Worm (Caenorhabditis elegans): Measurements from ENCODE around the gene ZK813.5.

Gene ZK813.5

DNA sequence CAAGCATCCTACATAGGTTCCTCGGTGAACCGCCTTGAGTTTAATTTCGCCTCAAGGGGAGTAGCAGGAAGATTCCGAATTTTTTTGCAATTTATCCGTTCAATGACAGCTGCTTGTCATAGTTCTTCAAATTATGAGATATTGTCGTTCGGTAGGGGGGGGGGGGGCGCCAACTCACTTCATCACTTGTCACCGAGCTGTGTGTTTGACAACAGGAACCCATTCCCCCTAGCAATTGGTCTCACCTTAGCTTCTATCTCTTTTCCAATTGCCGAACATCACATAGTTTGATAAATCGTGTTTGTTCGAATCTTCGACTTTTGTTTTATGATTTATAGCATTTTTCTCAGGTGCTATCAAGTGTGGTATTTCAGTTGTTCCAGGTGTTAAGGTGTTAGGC lies 43.6 kb upstream of the ZK813.5 start:
- TF ChIP-seq ceh-90 (tag; optimal IDR thresholded peaks at IDR 0.05) (no peak), nhr-11 (tag; optimal IDR thresholded peaks at IDR 0.05) (no peak), snpc-4 (tag; optimal IDR thresholded peaks at IDR 0.05) (no peak), ceh-63 (GFP tag; optimal IDR thresholded peaks at IDR 0.05) (no peak), aly-2 (tag; optimal IDR thresholded peaks at IDR 0.05) (no peak), hpl-2 (GFP tag; optimal IDR thresholded peaks at IDR 0.05) (no peak), nhr-19 (GFP tag; conservative IDR thresholded peaks at IDR 0.05) (no peak), fos-1 (tag; optimal IDR thresholded peaks at IDR 0.05) (no peak), pag-3 (tag; optimal IDR thresholded peaks at IDR 0.05; ENCODE audit: borderline replicate concordance, insufficient read depth) (no peak), mdl-1 (tag; optimal IDR thresholded peaks at IDR 0.05) (no peak)

DNA sequence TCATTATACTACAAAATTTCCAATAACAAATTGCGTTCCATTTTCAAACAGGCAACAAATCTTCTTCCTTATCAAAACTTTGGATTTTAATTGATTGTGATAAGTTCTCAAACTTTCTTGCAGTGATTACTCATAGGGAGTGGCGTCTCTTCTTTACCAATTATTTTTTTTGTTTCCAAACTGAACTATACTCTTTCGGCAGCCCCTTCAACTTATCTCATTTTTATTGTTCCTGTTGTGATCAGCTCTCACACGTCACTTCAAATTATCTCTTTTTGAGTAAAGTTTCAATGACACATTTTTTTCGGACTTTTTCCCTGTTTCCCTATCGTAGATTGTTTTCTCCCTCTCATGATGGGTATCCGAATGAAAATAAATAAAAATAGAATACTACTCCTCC lies 41.4 kb upstream of the ZK813.5 start:
- TF ChIP-seq lin-14 (GFP tag; optimal IDR thresholded peaks at IDR 0.05) (peak; percentile 4), pqm-1 (tag; optimal IDR thresholded peaks at IDR 0.05) (no peak), hpl-2 (GFP tag; optimal IDR thresholded peaks at IDR 0.05) (no peak), nhr-84 (tag; optimal IDR thresholded peaks at IDR 0.05) (no peak), ces-1 (GFP tag; optimal IDR thresholded peaks at IDR 0.05) (no peak), C04F5.9 (tag; optimal IDR thresholded peaks at IDR 0.05) (no peak), zag-1 (tag; optimal IDR thresholded peaks at IDR 0.05) (no peak), nhr-47 (tag; optimal IDR thresholded peaks at IDR 0.05) (no peak), pag-3 (tag; optimal IDR thresholded peaks at IDR 0.05; ENCODE audit: borderline replicate concordance, insufficient read depth) (no peak), ztf-4 (tag; optimal IDR thresholded peaks at IDR 0.05) (no peak), aha-1 (tag; optimal IDR thresholded peaks at IDR 0.05) (no peak), xbp-1 (tag; optimal IDR thresholded peaks at IDR 0.05) (no peak), nhr-76 (tag; optimal IDR thresholded peaks at IDR 0.05) (no peak), lin-35 (GFP tag; optimal IDR thresholded peaks at IDR 0.05) (no peak), mdl-1 (tag; optimal IDR thresholded peaks at IDR 0.05) (no peak), irx-1 (tag; optimal IDR thresholded peaks at IDR 0.05) (no peak), ztf-11 (tag; optimal IDR thresholded peaks at IDR 0.05) (no peak), fos-1 (tag; optimal IDR thresholded peaks at IDR 0.05) (no peak), tbx-2 (tag; optimal IDR thresholded peaks at IDR 0.05) (peak; percentile 44), nhr-237 (tag; optimal IDR thresholded peaks at IDR 0.05) (no peak), elt-3 (tag; optimal IDR thresholded peaks at IDR 0.05) (peak in 4 of 6 experiments; percentile 21 to 44 (median 36)), lsy-2 (tag; optimal IDR thresholded peaks at IDR 0.05) (no peak), unc-30 (tag; optimal IDR thresholded peaks at IDR 0.05) (no peak), ets-5 (GFP tag; IDR thresholded peaks at IDR 0.05) (no peak), ama-1 (optimal IDR thresholded peaks at IDR 0.05) (no peak), F16B12.6 (tag; optimal IDR thresholded peaks at IDR 0.05) (no peak), nhr-19 (GFP tag; conservative IDR thresholded peaks at IDR 0.05) (no peak), lir-3 (tag; optimal IDR thresholded peaks at IDR 0.05; ENCODE audit: poor library complexity) (no peak), nhr-71 (tag; optimal IDR thresholded peaks at IDR 0.05) (peak; percentile 26), jun-1 (tag; optimal IDR thresholded peaks at IDR 0.05) (no peak), unc-130 (tag; optimal IDR thresholded peaks at IDR 0.05) (no peak), hlh-17 (GFP tag; optimal IDR thresholded peaks at IDR 0.05; ENCODE audit: borderline replicate concordance) (no peak), elt-2 (tag; optimal IDR thresholded peaks at IDR 0.05) (no peak), skn-1 (tag; optimal IDR thresholded peaks at IDR 0.05) (no peak), unc-62 (GFP tag; optimal IDR thresholded peaks at IDR 0.05) (no peak), zip-4 (GFP tag; optimal IDR thresholded peaks at IDR 0.05) (no peak), ceh-8 (GFP tag; optimal IDR thresholded peaks at IDR 0.05) (no peak), ceh-82 (tag; optimal IDR thresholded peaks at IDR 0.05) (no peak), Y116A8C.19 (tag; optimal IDR thresholded peaks at IDR 0.05; ENCODE audit: borderline replicate concordance) (no peak), C34B4.2 (tag; optimal IDR thresholded peaks at IDR 0.05) (no peak), ceh-90 (tag; optimal IDR thresholded peaks at IDR 0.05) (no peak), isw-1 (GFP tag; IDR thresholded peaks at IDR 0.05) (no peak), unc-98 (GFP tag; IDR thresholded peaks at IDR 0.05) (no peak), nhr-28 (tag; optimal IDR thresholded peaks at IDR 0.05) (no peak), snpc-4 (tag; optimal IDR thresholded peaks at IDR 0.05) (no peak), snu-23 (GFP tag; optimal IDR thresholded peaks at IDR 0.05) (peak; percentile 7), dpl-1 (GFP tag; optimal IDR thresholded peaks at IDR 0.05) (no peak), fkh-4 (tag; optimal IDR thresholded peaks at IDR 0.05; ENCODE audit: borderline replicate concordance) (no peak)
